Worm (Caenorhabditis elegans): ENCODE measurements around the gene cfz-2.

The cfz-2 gene

ce11 chrV:3455135-3455747 lies 10.6 kb upstream of the cfz-2 start (continued):
- TF ChIP-seq nhr-27 (tag; optimal IDR thresholded peaks at IDR 0.05) (no peak), snpc-4 (GFP tag; optimal IDR thresholded peaks at IDR 0.05) (no peak), snpc-4 (tag; optimal IDR thresholded peaks at IDR 0.05) (peak in 1 of 4 experiments; percentile 7), B0019.2 (GFP tag; conservative IDR thresholded peaks at IDR 0.05) (no peak), B0261.1 (tag; optimal IDR thresholded peaks at IDR 0.05) (peak; percentile 64), ceh-58 (GFP tag; IDR thresholded peaks at IDR 0.05) (no peak), lin-26 (GFP tag; IDR thresholded peaks at IDR 0.05) (peak; percentile 82), xnd-1 (tag; optimal IDR thresholded peaks at IDR 0.05) (no peak), F33H1.4 (GFP tag; IDR thresholded peaks at IDR 0.05) (no peak), attf-5 (GFP tag; optimal IDR thresholded peaks at IDR 0.05) (no peak), zim-3 (tag; optimal IDR thresholded peaks at IDR 0.05) (no peak), nhr-90 (tag; optimal IDR thresholded peaks at IDR 0.05) (peak; percentile 53), C17E4.6 (GFP tag; IDR thresholded peaks at IDR 0.05) (no peak), F57C9.4 (tag; optimal IDR thresholded peaks at IDR 0.05) (no peak), unc-130 (GFP tag; optimal IDR thresholded peaks at IDR 0.05) (no peak), hsf-1 (GFP tag; IDR thresholded peaks at IDR 0.05) (no peak), ceh-79 (tag; optimal IDR thresholded peaks at IDR 0.05) (no peak), Y53F4B.3 (GFP tag; IDR thresholded peaks at IDR 0.05) (no peak), akir-1 (GFP tag; optimal IDR thresholded peaks at IDR 0.05) (no peak), pha-4 (tag; optimal IDR thresholded peaks at IDR 0.05) (no peak), rpc-1 (optimal IDR thresholded peaks at IDR 0.05) (peak; percentile 77), rpc-1 (tag; optimal IDR thresholded peaks at IDR 0.05) (peak; percentile 82), snpc-3.4 (tag; optimal IDR thresholded peaks at IDR 0.05) (peak; percentile 37), let-607 (tag; optimal IDR thresholded peaks at IDR 0.05) (no peak), lin-35 (GFP tag; optimal IDR thresholded peaks at IDR 0.05) (no peak), Y56A3A.18 (GFP tag; IDR thresholded peaks at IDR 0.05) (0 out of 2 replicates have a peak, but pooled peaks have one; percentile 21), snpc-1.3 (tag; optimal IDR thresholded peaks at IDR 0.05; ENCODE audit: insufficient read depth) (no peak), T26A5.8 (tag; optimal IDR thresholded peaks at IDR 0.05) (no peak), aptf-3 (GFP tag; IDR thresholded peaks at IDR 0.05) (no peak), Y53G8AR.9 (GFP tag; conservative IDR thresholded peaks at IDR 0.05) (no peak), nfyb-1 (GFP tag; IDR thresholded peaks at IDR 0.05) (0 out of 2 replicates have a peak, but pooled peaks have one; percentile 56), let-526 (GFP tag; IDR thresholded peaks at IDR 0.05) (no peak), tbx-9 (tag; optimal IDR thresholded peaks at IDR 0.05; ENCODE audit: borderline replicate concordance) (no peak), dpl-1 (GFP tag; optimal IDR thresholded peaks at IDR 0.05) (no peak), tbp1 (GFP tag; optimal IDR thresholded peaks at IDR 0.05) (peak; percentile 84), dpff-1 (tag; optimal IDR thresholded peaks at IDR 0.05) (no peak), ceh-91 (GFP tag; IDR thresholded peaks at IDR 0.05) (no peak), Y67H2A.10 (GFP tag; conservative IDR thresholded peaks at IDR 0.05) (no peak), F52B5.7 (tag; optimal IDR thresholded peaks at IDR 0.05) (no peak), die-1 (tag; optimal IDR thresholded peaks at IDR 0.05) (peak; percentile 43), pbrm-1 (GFP tag; IDR thresholded peaks at IDR 0.05) (no peak), Y79H2A.3 (GFP tag; conservative IDR thresholded peaks at IDR 0.05) (no peak), sptf-2 (GFP tag; optimal IDR thresholded peaks at IDR 0.05) (no peak), madf-10 (tag; optimal IDR thresholded peaks at IDR 0.05) (peak; percentile 31), lir-1 (GFP tag; conservative IDR thresholded peaks at IDR 0.05) (no peak), lin-54 (GFP tag; optimal IDR thresholded peaks at IDR 0.05) (peak; percentile 9), madf-8 (GFP tag; conservative IDR thresholded peaks at IDR 0.05) (no peak), ceh-27 (GFP tag; optimal IDR thresholded peaks at IDR 0.05) (no peak), mel-28 (tag; optimal IDR thresholded peaks at IDR 0.05; ENCODE audit: borderline replicate concordance) (no peak)

Measured in whole organism, young adult.